Fruit fly (Drosophila melanogaster) whole organism, adult: ENCODE measurements around the gene CG42656.

ENCODE experiments used
- CG11617 ChIP-seq: fragments of 200-800 bp; sonication (Bioruptor generic); optimal IDR thresholded peaks from 2 replicates; lab custom pipeline; 2017; ENCODE audit warnings: mild to moderate bottlenecking, missing biosample characterization, missing genetic modification reagents, missing genetic modification characterization
- CG12768 ChIP-seq: fragments of 200-800 bp; sonication (Bioruptor generic); optimal IDR thresholded peaks from 2 replicates; lab custom pipeline; 2017; ENCODE audit warnings: missing biosample characterization, missing genetic modification characterization, mild to moderate bottlenecking, moderate library complexity, missing genetic modification reagents
- CG14711 ChIP-seq: fragments of 200-800 bp; sonication (Bioruptor generic); optimal IDR thresholded peaks from 2 replicates; lab custom pipeline; 2018; ENCODE audit warnings: missing biosample characterization, mild to moderate bottlenecking, missing genetic modification characterization, moderate library complexity
- CG1620 ChIP-seq: fragments of 200-800 bp; sonication (Bioruptor generic); optimal IDR thresholded peaks from 2 replicates; lab custom pipeline; 2016; ENCODE audit warnings: missing biosample characterization, missing genetic modification characterization
- CG33017 ChIP-seq: fragments of 200-800 bp; sonication (Bioruptor generic); optimal IDR thresholded peaks from 2 replicates; lab custom pipeline; 2018; ENCODE audit warnings: missing biosample characterization, mild to moderate bottlenecking, missing genetic modification characterization, moderate library complexity
- CG5204 ChIP-seq: fragments of 200-800 bp; sonication (Bioruptor generic); optimal IDR thresholded peaks from 2 replicates; lab custom pipeline; 2016; ENCODE audit warnings: missing biosample characterization, missing genetic modification characterization
- CG7045 ChIP-seq: fragments of 200-800 bp; sonication (Bioruptor generic); optimal IDR thresholded peaks from 2 replicates; lab custom pipeline; 2017; ENCODE audit warnings: missing biosample characterization, mild to moderate bottlenecking, missing genetic modification characterization
- CG7101 ChIP-seq: fragments of 200-800 bp; sonication (Bioruptor generic); optimal IDR thresholded peaks from 2 replicates; lab custom pipeline; 2018; ENCODE audit warnings: missing biosample characterization, mild to moderate bottlenecking, missing genetic modification characterization, moderate library complexity
- Clk ChIP-seq: fragments of 200-800 bp; sonication (Bioruptor generic); optimal IDR thresholded peaks from 2 replicates; lab custom pipeline; 2017; ENCODE audit warnings: missing biosample characterization, missing genetic modification characterization
- Crg-1 ChIP-seq: fragments of 200-800 bp; sonication (Bioruptor generic); optimal IDR thresholded peaks from 2 replicates; lab custom pipeline; 2016; ENCODE audit warnings: missing biosample characterization, missing genetic modification characterization
- Hr96 ChIP-seq: fragments of 200-800 bp; sonication (Bioruptor generic); optimal IDR thresholded peaks from 2 replicates; lab custom pipeline; 2016; ENCODE audit warnings: missing biosample characterization, missing genetic modification characterization
- Mnt ChIP-seq: fragments of 200-800 bp; sonication (Bioruptor generic); optimal IDR thresholded peaks from 2 replicates; lab custom pipeline; 2016; ENCODE audit warnings: missing biosample characterization, mild to moderate bottlenecking, missing genetic modification characterization
- bab1 ChIP-seq: fragments of 200-800 bp; sonication (Bioruptor generic); optimal IDR thresholded peaks from 3 replicates; lab custom pipeline; 2019; ENCODE audit warnings: missing biosample characterization, mild to moderate bottlenecking, missing genetic modification characterization, moderate library complexity
- cic ChIP-seq: fragments of 200-800 bp; sonication (Bioruptor generic); optimal IDR thresholded peaks from 2 replicates; lab custom pipeline; 2017; ENCODE audit warnings: missing biosample characterization, mild to moderate bottlenecking, missing genetic modification characterization, moderate library complexity
- cnc ChIP-seq, 2 experiments: fragments of >200 bp; optimal IDR thresholded peaks; 2 replicates each; lab custom pipeline; 2017
- ovo ChIP-seq: fragments of 200-800 bp; sonication (Bioruptor generic); optimal IDR thresholded peaks from 2 replicates; lab custom pipeline; 2016; ENCODE audit warnings: missing biosample characterization, missing genetic modification characterization
- pad ChIP-seq: fragments of 200-800 bp; sonication (Bioruptor generic); optimal IDR thresholded peaks from 3 replicates; lab custom pipeline; 2017; ENCODE audit warnings: missing biosample characterization, missing genetic modification characterization, mild to moderate bottlenecking, moderate library complexity, missing genetic modification reagents
- tj ChIP-seq: fragments of 200-800 bp; sonication (Bioruptor generic); optimal IDR thresholded peaks from 3 replicates; lab custom pipeline; 2017; ENCODE audit warnings: missing biosample characterization, mild to moderate bottlenecking, missing genetic modification characterization, moderate library complexity
- toe ChIP-seq: fragments of 200-800 bp; sonication (Bioruptor generic); optimal IDR thresholded peaks from 2 replicates; lab custom pipeline; 2016; ENCODE audit warnings: missing biosample characterization, missing genetic modification characterization

CG42656 gene

DNA sequence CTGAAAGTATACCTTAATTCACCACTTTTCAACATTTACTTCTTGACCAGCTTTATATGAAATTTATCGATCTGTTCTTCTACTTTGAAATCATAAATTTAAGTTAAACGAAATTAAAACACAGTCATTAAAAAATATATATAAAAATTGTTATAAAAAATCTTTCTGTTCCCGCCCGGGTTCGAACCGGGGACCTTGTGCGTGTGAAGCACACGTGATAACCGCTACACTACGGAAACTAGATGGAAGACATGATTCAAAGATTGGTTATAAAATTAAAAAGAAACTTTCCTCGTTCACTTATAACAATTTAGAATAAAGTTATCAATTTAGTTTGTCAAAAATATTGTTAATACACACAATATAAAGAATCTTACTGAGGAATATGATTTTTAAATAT lies 21.2 kb downstream of the CG42656 start:
- TF ChIP-seq CG7101 (tag; lab: Kevin White, UChicago) (no peak), Crg-1 (GFP tag; lab: Kevin White, UChicago) (no peak), CG12768 (GFP tag; lab: Kevin White, UChicago) (no peak), CG11617 (GFP tag; lab: Kevin White, UChicago) (no peak), toe (GFP tag; lab: Kevin White, UChicago) (no peak), cic (no peak), cnc (optimal IDR thresholded peaks at IDR 0.05; lab: Kevin White, UChicago) (no peak), CG14711 (no peak), CG33017 (tag; lab: Kevin White, UChicago) (no peak), Clk (GFP tag; lab: Kevin White, UChicago) (no peak), bab1 (GFP tag; lab: Kevin White, UChicago) (no peak), Mnt (no peak), pad (GFP tag; lab: Kevin White, UChicago) (no peak), CG7045 (GFP tag; lab: Kevin White, UChicago) (no peak), Hr96 (no peak), CG5204 (GFP tag; lab: Kevin White, UChicago) (no peak), ovo (GFP tag; lab: Kevin White, UChicago) (no peak), tj (GFP tag; lab: Kevin White, UChicago) (no peak), CG1620 (GFP tag; lab: Kevin White, UChicago) (no peak)
